Fruit fly (Drosophila melanogaster) whole organism, embryonic: ENCODE data around the gene HUWE1.
A peak's percentile ranks its signal among the peaks of the same experiment; 100 is the strongest.

Source experiments
- Atf-2 ChIP-seq: fragments of 200-800 bp; sonication (Bioruptor generic); optimal IDR thresholded peaks from 2 replicates; lab custom pipeline; 2016; ENCODE audit warnings: missing biosample characterization, missing genetic modification characterization
- BEAF-32 ChIP-seq: fragments of 200-800 bp; sonication (Bioruptor generic); optimal IDR thresholded peaks from 3 replicates; lab custom pipeline; 2017; ENCODE audit warnings: missing biosample characterization, missing genetic modification characterization, mild to moderate bottlenecking, moderate library complexity, missing genetic modification reagents
- C15 ChIP-seq: fragments of 200-800 bp; sonication (Bioruptor generic); IDR thresholded peaks from 3 replicates; pipeline ENCODE4 v1.3.6; 2022; ENCODE audit warnings: missing biosample characterization, missing genetic modification characterization
- CG11247 ChIP-seq: fragments of 200-800 bp; sonication (Bioruptor generic); IDR thresholded peaks from 2 replicates; pipeline ENCODE4 v1.3.6; 2022; ENCODE audit warnings: missing biosample characterization, missing genetic modification characterization
- CG12744 ChIP-seq: fragments of 200-800 bp; sonication (Bioruptor generic); optimal IDR thresholded peaks from 2 replicates; lab custom pipeline; 2016; ENCODE audit warnings: missing biosample characterization, missing genetic modification characterization
- CG13624 ChIP-seq: fragments of 200-800 bp; sonication (Bioruptor generic); optimal IDR thresholded peaks from 2 replicates; lab custom pipeline; 2016; ENCODE audit warnings: missing biosample characterization, missing genetic modification characterization
- CG13775 ChIP-seq: fragments of 200-800 bp; sonication (Bioruptor generic); optimal IDR thresholded peaks from 3 replicates; lab custom pipeline; 2017; ENCODE audit warnings: missing biosample characterization, mild to moderate bottlenecking, missing genetic modification characterization
- CG14965 ChIP-seq: fragments of 200-800 bp; sonication (Bioruptor generic); optimal IDR thresholded peaks from 2 replicates; lab custom pipeline; 2016; ENCODE audit warnings: missing biosample characterization, missing genetic modification characterization, borderline replicate concordance
- CG15269 ChIP-seq: fragments of 200-800 bp; sonication (Bioruptor generic); optimal IDR thresholded peaks from 2 replicates; lab custom pipeline; 2018; ENCODE audit warnings: missing biosample characterization, mild to moderate bottlenecking, missing genetic modification characterization, moderate library complexity
- CG1602 ChIP-seq: fragments of 200-800 bp; sonication (Bioruptor generic); optimal IDR thresholded peaks from 3 replicates; lab custom pipeline; 2016; ENCODE audit warnings: missing biosample characterization, missing genetic modification characterization
- CG17829 ChIP-seq: fragments of 200-800 bp; optimal IDR thresholded peaks from 2 replicates; lab custom pipeline; 2019; ENCODE audit warnings: missing biosample characterization, mild to moderate bottlenecking, missing genetic modification characterization, moderate library complexity
- CG17912 ChIP-seq: fragments of 200-800 bp; sonication (Bioruptor generic); optimal IDR thresholded peaks from 2 replicates; lab custom pipeline; 2018; ENCODE audit warnings: missing biosample characterization, mild to moderate bottlenecking, missing genetic modification characterization
- CG18764 ChIP-seq: fragments of 200-800 bp; sonication (Bioruptor generic); optimal IDR thresholded peaks from 3 replicates; lab custom pipeline; 2016; ENCODE audit warnings: missing biosample characterization, missing genetic modification characterization
- CG32532 ChIP-seq: fragments of 200-800 bp; sonication (Bioruptor generic); IDR thresholded peaks from 2 replicates; pipeline ENCODE4 v1.3.6; 2022; ENCODE audit warnings: missing biosample characterization, missing genetic modification characterization
- CG3838 ChIP-seq: fragments of 200-800 bp; sonication (Bioruptor generic); optimal IDR thresholded peaks from 3 replicates; lab custom pipeline; 2016; ENCODE audit warnings: missing biosample characterization, missing genetic modification characterization
- CG43689 ChIP-seq: fragments of 200-800 bp; sonication (Bioruptor generic); IDR thresholded peaks from 2 replicates; pipeline ENCODE4 v1.3.6; 2022; ENCODE audit warnings: missing biosample characterization, missing genetic modification characterization
- CG4854 ChIP-seq: fragments of 200-800 bp; sonication (Bioruptor generic); optimal IDR thresholded peaks from 2 replicates; lab custom pipeline; 2016; ENCODE audit warnings: missing biosample characterization, missing genetic modification characterization, inconsistent platforms
- CG6654 ChIP-seq: fragments of 200-800 bp; sonication (Bioruptor generic); optimal IDR thresholded peaks from 2 replicates; lab custom pipeline; 2017; ENCODE audit warnings: missing biosample characterization, mild to moderate bottlenecking, missing genetic modification characterization
- CG6791 ChIP-seq: fragments of 200-800 bp; sonication (Bioruptor generic); IDR thresholded peaks from 3 replicates; pipeline ENCODE4 v1.3.6; 2022; ENCODE audit warnings: missing biosample characterization, missing genetic modification characterization; ENCODE audit not compliant: partially characterized antibody
- CG8089 ChIP-seq: fragments of 200-800 bp; sonication (Bioruptor generic); optimal IDR thresholded peaks from 3 replicates; lab custom pipeline; 2016; ENCODE audit warnings: missing biosample characterization, missing genetic modification characterization
- CG8388 ChIP-seq: fragments of 200-800 bp; sonication (Bioruptor generic); optimal IDR thresholded peaks from 2 replicates; lab custom pipeline; 2019; ENCODE audit warnings: missing biosample characterization, mild to moderate bottlenecking, missing genetic modification characterization, moderate library complexity
- CG9932 ChIP-seq: fragments of 200-800 bp; sonication (Bioruptor generic); IDR thresholded peaks from 2 replicates; pipeline ENCODE4 v1.3.6; 2022; ENCODE audit warnings: missing biosample characterization, missing genetic modification characterization
- Dbx ChIP-seq: fragments of 200-800 bp; sonication (Bioruptor generic); IDR thresholded peaks from 3 replicates; pipeline ENCODE4 v1.3.6; 2022; ENCODE audit warnings: missing biosample characterization, missing genetic modification characterization
- Dfd ChIP-seq, 2 experiments: fragments of >200 bp; optimal IDR thresholded peaks; 2 replicates each; lab custom pipeline; 2017; ENCODE audit warnings: missing biosample characterization in 2 of 2, missing genetic modification characterization in 2 of 2
- HHEX ChIP-seq: fragments of 200-800 bp; sonication (Bioruptor generic); optimal IDR thresholded peaks from 3 replicates; lab custom pipeline; 2017; ENCODE audit warnings: missing biosample characterization, mild to moderate bottlenecking, missing genetic modification characterization, missing genetic modification reagents
- NC2β ChIP-seq: fragments of 200-800 bp; sonication (Bioruptor generic); optimal IDR thresholded peaks from 2 replicates; lab custom pipeline; 2016; ENCODE audit warnings: missing biosample characterization, missing genetic modification characterization
- NFAT ChIP-seq: fragments of 200-800 bp; sonication (Bioruptor generic); IDR thresholded peaks from 2 replicates; pipeline ENCODE4 v1.3.6; 2022; ENCODE audit warnings: missing biosample characterization, missing genetic modification characterization
- Oli ChIP-seq: fragments of 200-800 bp; sonication (Bioruptor generic); optimal IDR thresholded peaks from 2 replicates; lab custom pipeline; 2018; ENCODE audit warnings: missing biosample characterization, mild to moderate bottlenecking, missing genetic modification characterization, moderate library complexity
- Scr ChIP-seq: fragments of 200-800 bp; sonication (Bioruptor generic); IDR thresholded peaks from 2 replicates; pipeline ENCODE4 v1.3.6; 2022; ENCODE audit warnings: missing biosample characterization, missing genetic modification characterization; ENCODE audit not compliant: partially characterized antibody
- Six4 ChIP-seq: fragments of 200-800 bp; sonication (Bioruptor generic); optimal IDR thresholded peaks from 2 replicates; lab custom pipeline; 2016; ENCODE audit warnings: missing biosample characterization, missing genetic modification characterization
- Sry-δ ChIP-seq: fragments of 200-800 bp; sonication (Bioruptor generic); optimal IDR thresholded peaks from 2 replicates; lab custom pipeline; 2016; ENCODE audit warnings: missing biosample characterization, missing genetic modification characterization
- Stat92E ChIP-seq, 3 experiments: fragments of >200 bp in 2 of 3; fragments of 200-800 bp in 1 of 3; sonication (Bioruptor generic) in 1 of 3; optimal IDR thresholded peaks; 2 replicates each; lab custom pipeline; 2017 to 2019; ENCODE audit warnings: missing biosample characterization in 3 of 3, missing genetic modification characterization in 3 of 3, mild to moderate bottlenecking in 1 of 3, moderate library complexity in 1 of 3
- Taf1 ChIP-seq: fragments of 200-800 bp; sonication (Bioruptor generic); IDR thresholded peaks from 2 replicates; pipeline ENCODE4 v1.3.6; 2022; ENCODE audit warnings: missing biosample characterization, missing genetic modification characterization
- al ChIP-seq: fragments of 200-800 bp; sonication (Bioruptor generic); IDR thresholded peaks from 2 replicates; pipeline ENCODE4 v1.3.6; 2022; ENCODE audit warnings: missing biosample characterization, missing genetic modification characterization
- ash1 ChIP-seq: fragments of 200-800 bp; sonication (Bioruptor generic); optimal IDR thresholded peaks from 2 replicates; lab custom pipeline; 2018; ENCODE audit warnings: missing biosample characterization, mild to moderate bottlenecking, missing genetic modification characterization
- ato ChIP-seq: fragments of 200-800 bp; sonication (Bioruptor generic); IDR thresholded peaks from 2 replicates; pipeline ENCODE4 v1.3.6; 2022; ENCODE audit warnings: missing biosample characterization, missing genetic modification characterization; ENCODE audit not compliant: partially characterized antibody
- bigmax ChIP-seq: fragments of 200-800 bp; sonication (Bioruptor generic); optimal IDR thresholded peaks from 2 replicates; lab custom pipeline; 2018; ENCODE audit warnings: missing biosample characterization, mild to moderate bottlenecking, missing genetic modification characterization
- cas ChIP-seq: fragments of 200-800 bp; sonication (Bioruptor generic); IDR thresholded peaks from 2 replicates; pipeline ENCODE4 v1.3.6; 2022; ENCODE audit warnings: missing biosample characterization, missing genetic modification characterization
- eyg ChIP-seq: fragments of 200-800 bp; sonication (Bioruptor generic); optimal IDR thresholded peaks from 3 replicates; lab custom pipeline; 2016; ENCODE audit warnings: missing biosample characterization, missing genetic modification characterization
- gfzf ChIP-seq: fragments of 200-800 bp; sonication (Bioruptor generic); optimal IDR thresholded peaks from 2 replicates; lab custom pipeline; 2016; ENCODE audit warnings: missing biosample characterization, mild to moderate bottlenecking, missing genetic modification characterization, moderate library complexity
- hb ChIP-seq: fragments of 200-800 bp; sonication (Bioruptor generic); IDR thresholded peaks from 3 replicates; pipeline ENCODE4 v1.3.6; 2022; ENCODE audit warnings: missing biosample characterization, missing genetic modification characterization; ENCODE audit not compliant: partially characterized antibody
- hbn ChIP-seq: fragments of 200-800 bp; sonication (Bioruptor generic); IDR thresholded peaks from 2 replicates; pipeline ENCODE4 v1.3.6; 2022; ENCODE audit warnings: missing biosample characterization, missing genetic modification characterization; ENCODE audit not compliant: partially characterized antibody
- jumu ChIP-seq: fragments of 200-800 bp; sonication (Bioruptor generic); optimal IDR thresholded peaks from 3 replicates; lab custom pipeline; 2016; ENCODE audit warnings: missing biosample characterization, missing genetic modification characterization
- lov ChIP-seq, 2 experiments: fragments of 200-800 bp in 1 of 2; fragments of >200 bp in 1 of 2; sonication (Bioruptor generic) in 1 of 2; IDR thresholded peaks in 1 of 2; optimal IDR thresholded peaks in 1 of 2; 2 replicates in 1 of 2; 3 replicates in 1 of 2; pipeline versions ENCODE4 v1.3.6 to Lab custom; 2017 to 2022; ENCODE audit warnings: missing biosample characterization in 1 of 2, missing genetic modification characterization in 1 of 2
- sens-2 ChIP-seq: fragments of 200-800 bp; sonication (Bioruptor generic); IDR thresholded peaks from 2 replicates; pipeline ENCODE4 v1.3.6; 2022; ENCODE audit warnings: missing biosample characterization, missing genetic modification characterization
- slou ChIP-seq: fragments of 200-800 bp; sonication (Bioruptor generic); optimal IDR thresholded peaks from 3 replicates; lab custom pipeline; 2016; ENCODE audit warnings: missing biosample characterization, missing genetic modification characterization
- sna ChIP-seq: fragments of 200-800 bp; sonication (Bioruptor generic); IDR thresholded peaks from 2 replicates; pipeline ENCODE4 v1.3.6; 2022; ENCODE audit warnings: missing biosample characterization, missing genetic modification characterization; ENCODE audit not compliant: partially characterized antibody
- tap ChIP-seq: fragments of 200-800 bp; optimal IDR thresholded peaks from 3 replicates; lab custom pipeline; 2019; ENCODE audit warnings: missing biosample characterization, mild to moderate bottlenecking, missing genetic modification characterization, moderate library complexity
- tio ChIP-seq: fragments of 200-800 bp; sonication (Bioruptor generic); optimal IDR thresholded peaks from 2 replicates; lab custom pipeline; 2017; ENCODE audit warnings: missing biosample characterization, missing genetic modification characterization, inconsistent platforms
- unc-4 ChIP-seq: fragments of 200-800 bp; sonication (Bioruptor generic); IDR thresholded peaks from 2 replicates; pipeline ENCODE4 v1.3.6; 2022; ENCODE audit warnings: missing biosample characterization, missing genetic modification characterization; ENCODE audit not compliant: partially characterized antibody

The HUWE1 gene

DNA sequence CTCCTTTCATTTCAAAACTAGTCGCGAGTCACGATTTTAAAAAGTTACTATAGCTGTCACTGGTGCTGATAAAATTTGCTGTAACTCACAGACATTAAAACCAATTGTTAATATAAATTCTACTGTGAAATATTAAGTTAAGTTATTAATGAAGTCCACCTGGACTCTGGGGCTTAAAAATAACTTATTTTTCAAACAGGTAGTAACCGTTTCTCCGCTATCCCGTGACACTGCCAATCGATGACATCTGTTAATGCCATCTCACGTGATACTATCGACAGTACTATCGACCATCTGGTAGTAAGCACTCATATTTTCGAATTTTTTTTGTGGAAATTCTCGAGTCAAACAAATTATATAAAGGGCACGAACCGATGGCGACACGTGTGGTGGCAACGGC is 21.6 kb downstream of the HUWE1 start, which contains the start of the genes CG12379 and MagR (continued):
- TF ChIP-seq CG15269 (tag; lab: Kevin White, UChicago): no peak
- no peak for TF ChIP-seq CG6654 (GFP tag; lab: Kevin White, UChicago)
- TF ChIP-seq ato (GFP tag; lab: Robert Waterston, UW): 0 out of 2 replicates have a peak, but pooled peaks have one; percentile 31
- no peak for TF ChIP-seq CG18764 (GFP tag; lab: Kevin White, UChicago)
- TF ChIP-seq CG8388 (GFP tag; lab: Kevin White, UChicago): peak; percentile 33
- TF ChIP-seq C15 (GFP tag; lab: Robert Waterston, UW): no peak
- TF ChIP-seq bigmax (GFP tag; lab: Kevin White, UChicago): no peak
- peak; percentile 57 for TF ChIP-seq Atf-2
- TF ChIP-seq CG11247 (GFP tag; lab: Robert Waterston, UW): no peak
- TF ChIP-seq cas (GFP tag; lab: Robert Waterston, UW): no peak
- peak; percentile 61 for TF ChIP-seq Dbx (GFP tag; lab: Robert Waterston, UW)
- TF ChIP-seq Sry-δ: peak; percentile 85
- TF ChIP-seq Oli (tag; lab: Kevin White, UChicago): no peak
- TF ChIP-seq CG13624 (GFP tag; lab: Kevin White, UChicago): peak; percentile 21
- TF ChIP-seq BEAF-32: peak; percentile 91
- no peak for TF ChIP-seq Stat92E (GFP tag; optimal IDR thresholded peaks at IDR 0.05; lab: Kevin White, UChicago)
- TF ChIP-seq eyg: no peak
- peak; percentile 66; the same call in 1 of the 2 replicates for TF ChIP-seq sna
- no peak for TF ChIP-seq lov (optimal IDR thresholded peaks at IDR 0.05; lab: Kevin White, UChicago)
- TF ChIP-seq lov (GFP tag; IDR thresholded peaks at IDR 0.05; lab: Robert Waterston, UW): no peak
- TF ChIP-seq sens-2 (GFP tag; lab: Robert Waterston, UW): no peak
- peak; percentile 67; the same call in 2 of the 3 replicates for TF ChIP-seq CG6791 (GFP tag; lab: Robert Waterston, UW)
- peak; percentile 41 for TF ChIP-seq NC2β (GFP tag; lab: Kevin White, UChicago)
- TF ChIP-seq hbn (GFP tag; lab: Robert Waterston, UW): peak; percentile 66
- no peak for TF ChIP-seq CG17912 (GFP tag; lab: Kevin White, UChicago)
- TF ChIP-seq tap: no peak
- TF ChIP-seq CG4854 (GFP tag; lab: Kevin White, UChicago): no peak
- no peak for TF ChIP-seq CG8089 (GFP tag; lab: Kevin White, UChicago)
- TF ChIP-seq gfzf: peak; percentile 24
- TF ChIP-seq CG9932 (GFP tag; lab: Robert Waterston, UW): peak; percentile 74
- TF ChIP-seq ash1 (GFP tag; lab: Kevin White, UChicago): no peak
- peak; percentile 9 for TF ChIP-seq CG12744
- peak; percentile 46; the same call in 1 of the 2 replicates for TF ChIP-seq CG32532 (GFP tag; lab: Robert Waterston, UW)
- TF ChIP-seq Dfd (GFP tag; optimal IDR thresholded peaks at IDR 0.05; lab: Kevin White, UChicago): no peak
- TF ChIP-seq NFAT (GFP tag; lab: Robert Waterston, UW): peak; percentile 39; the same call in 1 of the 2 replicates
- TF ChIP-seq CG13775 (GFP tag; lab: Kevin White, UChicago): peak; percentile 59
- TF ChIP-seq tio: no peak
- TF ChIP-seq CG14965 (GFP tag; lab: Kevin White, UChicago): no peak
- no peak for TF ChIP-seq CG3838 (GFP tag; lab: Kevin White, UChicago)
- peak; percentile 83 for TF ChIP-seq Scr
- peak; percentile 65 for TF ChIP-seq al (GFP tag; lab: Robert Waterston, UW)
- peak; percentile 33 for TF ChIP-seq CG17829 (tag; lab: Kevin White, UChicago)
- TF ChIP-seq CG1602 (GFP tag; lab: Kevin White, UChicago): peak; percentile 45
- TF ChIP-seq Six4 (GFP tag; lab: Kevin White, UChicago): peak; percentile 3
- peak; percentile 70; the same call in 1 of the 3 replicates for TF ChIP-seq hb
- no peak for TF ChIP-seq CG43689 (GFP tag; lab: Robert Waterston, UW)
- TF ChIP-seq jumu (GFP tag; lab: Kevin White, UChicago): peak; percentile 52
- peak; percentile 78 for TF ChIP-seq unc-4 (GFP tag; lab: Robert Waterston, UW)
- no peak for TF ChIP-seq HHEX (GFP tag; lab: Kevin White, UChicago)
- TF ChIP-seq Taf1: peak; percentile 30; the same call in 1 of the 2 replicates
- peak; percentile 35 for TF ChIP-seq slou (GFP tag; lab: Kevin White, UChicago)
